Worm (Caenorhabditis elegans): ENCODE measurements around the gene F15G9.6.

ce11 chrX:9742058-9742457 is 32.5 kb downstream of the F15G9.6 start:
- TF ChIP-seq aly-2 (tag; optimal IDR thresholded peaks at IDR 0.05) (no peak), snpc-4 (tag; optimal IDR thresholded peaks at IDR 0.05) (no peak), elt-3 (tag; optimal IDR thresholded peaks at IDR 0.05) (no peak), nhr-237 (tag; optimal IDR thresholded peaks at IDR 0.05) (no peak), fkh-10 (GFP tag; optimal IDR thresholded peaks at IDR 0.05) (no peak)
